Fruit fly (Drosophila melanogaster): ENCODE results near the gene CG12268.

Gene CG12268

DNA sequence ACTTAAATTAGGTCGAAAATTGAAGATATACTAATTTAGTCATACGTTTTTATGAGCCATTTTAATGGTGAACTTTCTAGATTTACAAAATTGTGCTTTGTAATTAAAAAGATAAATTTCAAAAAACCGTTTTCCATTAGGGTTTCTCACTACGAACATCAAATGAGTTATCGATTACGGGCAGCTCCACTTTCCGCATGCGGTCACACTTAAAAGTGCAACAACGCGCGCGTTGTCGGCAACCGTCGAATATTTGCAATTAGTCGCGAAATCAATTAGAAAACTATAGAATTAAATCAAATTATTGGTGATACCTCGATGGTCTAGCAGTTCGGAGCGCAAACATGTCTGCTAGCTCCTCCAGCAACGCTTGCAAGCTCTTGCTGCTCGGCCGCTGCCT, 24.0 kb downstream of the CG12268 start, which contains the start of gene Ndc1 (continued):
- TF ChIP-seq CG9437 (GFP tag; optimal IDR thresholded peaks at IDR 0.05) (no peak), CG12659 (GFP tag; optimal IDR thresholded peaks at IDR 0.05) (no peak), CG15514 (GFP tag; optimal IDR thresholded peaks at IDR 0.05) (peak; percentile 25), CG7839 (tag; optimal IDR thresholded peaks at IDR 0.05) (no peak), Six4 (GFP tag; optimal IDR thresholded peaks at IDR 0.05) (no peak), Sry-δ (GFP tag; optimal IDR thresholded peaks at IDR 0.05) (peak; percentile 49), CG3065 (GFP tag; optimal IDR thresholded peaks at IDR 0.05) (no peak), CG2116 (GFP tag; optimal IDR thresholded peaks at IDR 0.05) (peak; percentile 57), bbx (GFP tag; IDR thresholded peaks at IDR 0.05; ENCODE audit: partially characterized antibody) (peak; percentile 37; the same call in 1 of the 2 replicates), CG34422 (GFP tag; IDR thresholded peaks at IDR 0.05) (0 out of 3 replicates have a peak, but pooled peaks have one; percentile 11), Bgb (GFP tag; IDR thresholded peaks at IDR 0.05; ENCODE audit: partially characterized antibody) (peak; percentile 44; the same call in 1 of the 2 replicates), chinmo (GFP tag; IDR thresholded peaks at IDR 0.05; ENCODE audit: partially characterized antibody) (peak; percentile 72; the same call in 1 of the 4 replicates), CG14710 (tag; optimal IDR thresholded peaks at IDR 0.05) (peak; percentile 32), CG1603 (tag; optimal IDR thresholded peaks at IDR 0.05) (peak; percentile 31), NfI (GFP tag; optimal IDR thresholded peaks at IDR 0.05) (no peak), hbn (GFP tag; IDR thresholded peaks at IDR 0.05; ENCODE audit: partially characterized antibody) (peak; percentile 36; the same call in 1 of the 2 replicates), CG7745 (tag; optimal IDR thresholded peaks at IDR 0.05) (no peak), Scr (GFP tag; IDR thresholded peaks at IDR 0.05; ENCODE audit: partially characterized antibody) (peak; percentile 27; the same call in 1 of the 2 replicates), wek (GFP tag; optimal IDR thresholded peaks at IDR 0.05) (peak; percentile 95), Dp (GFP tag; optimal IDR thresholded peaks at IDR 0.05) (peak; percentile 76), Sin3A (optimal IDR thresholded peaks at IDR 0.05) (peak; percentile 42), E2f2 (GFP tag; IDR thresholded peaks at IDR 0.05) (peak; percentile 84), zen (tag; optimal IDR thresholded peaks at IDR 0.05) (peak; percentile 31), Adf1 (GFP tag; IDR thresholded peaks at IDR 0.05) (peak; percentile 29; the same call in 1 of the 2 replicates), CG8359 (GFP tag; optimal IDR thresholded peaks at IDR 0.05; ENCODE audit: borderline replicate concordance) (no peak), unc-4 (GFP tag; IDR thresholded peaks at IDR 0.05; ENCODE audit: partially characterized antibody) (peak; percentile 56; the same call in 1 of the 2 replicates), pzg (GFP tag; optimal IDR thresholded peaks at IDR 0.05) (peak; percentile 62), CG17186 (GFP tag; optimal IDR thresholded peaks at IDR 0.05) (peak; percentile 88), crc (GFP tag; optimal IDR thresholded peaks at IDR 0.05) (no peak), HLH4C (GFP tag; IDR thresholded peaks at IDR 0.05; ENCODE audit: partially characterized antibody) (0 out of 3 replicates have a peak, but pooled peaks have one; percentile 37), CG16813 (GFP tag; IDR thresholded peaks at IDR 0.05; ENCODE audit: partially characterized antibody) (peak; percentile 24; the same call in 1 of the 3 replicates), sens (GFP tag) (peak; percentile 49), CG6791 (GFP tag; IDR thresholded peaks at IDR 0.05; ENCODE audit: partially characterized antibody) (no peak), CG17568 (GFP tag; optimal IDR thresholded peaks at IDR 0.05) (peak; percentile 100)

- TF ChIP-seq CG8359 (GFP tag; optimal IDR thresholded peaks at IDR 0.05; ENCODE audit: borderline replicate concordance) (no peak), CG32532 (GFP tag; IDR thresholded peaks at IDR 0.05) (no peak), org-1 (GFP tag; optimal IDR thresholded peaks at IDR 0.05) (no peak), sqz (GFP tag; optimal IDR thresholded peaks at IDR 0.05) (peak; percentile 68), ap (GFP tag; IDR thresholded peaks at IDR 0.05) (no peak), Sox102F (GFP tag; optimal IDR thresholded peaks at IDR 0.05) (no peak), HLH3B (GFP tag; IDR thresholded peaks at IDR 0.05) (no peak), az2 (GFP tag; optimal IDR thresholded peaks at IDR 0.05) (no peak), CG18011 (GFP tag; optimal IDR thresholded peaks at IDR 0.05) (no peak), slou (GFP tag; optimal IDR thresholded peaks at IDR 0.05) (no peak), CG10543 (GFP tag; optimal IDR thresholded peaks at IDR 0.05) (no peak), CG17912 (GFP tag; optimal IDR thresholded peaks at IDR 0.05) (peak; percentile 46), gsb (GFP tag; IDR thresholded peaks at IDR 0.05) (no peak), Eip74EF (GFP tag; optimal IDR thresholded peaks at IDR 0.05) (peak in 1 of 2 experiments; percentile 27), CG11504 (tag; optimal IDR thresholded peaks at IDR 0.05) (peak; percentile 14)
These were observed 25.5 kb downstream of the CG12268 start, which contains the start of the genes sba and CG31141 for dm6 chr3R:23922502-23923350. sba (minus strand) TSS chr3R:23922973. CG31141 (plus strand) TSS chr3R:23923300.

All from whole organism, embryonic.